Worm (Caenorhabditis elegans) whole organism, L2 larva: ENCODE measurements around the gene cyp-25A4.

Source experiments
- C34F6.9 ChIP-seq: fragments of 150-350 bp; optimal IDR thresholded peaks from 2 replicates; lab custom pipeline; 2014; ENCODE audit warnings: missing biosample characterization, missing genetic modification characterization
- F13H6.1 ChIP-seq: sonication (generic microtip); optimal IDR thresholded peaks from 2 replicates; lab custom pipeline; 2016; ENCODE audit warnings: missing genetic modification characterization, missing compliant biosample characterization
- R02D3.7 ChIP-seq: fragments of 150-350 bp; optimal IDR thresholded peaks from 2 replicates; lab custom pipeline; 2014; ENCODE audit warnings: missing biosample characterization, missing genetic modification characterization
- Y55F3AM.14 ChIP-seq: fragments of 200-800 bp; sonication (Bioruptor generic); optimal IDR thresholded peaks from 2 replicates; lab custom pipeline; 2018; ENCODE audit warnings: mild to moderate bottlenecking, missing genetic modification characterization, missing compliant biosample characterization
- ZK546.5 ChIP-seq: sonication (generic microtip); optimal IDR thresholded peaks from 2 replicates; lab custom pipeline; 2017; ENCODE audit warnings: missing biosample characterization, missing genetic modification characterization
- blmp-1 ChIP-seq: sonication (generic microtip); optimal IDR thresholded peaks from 2 replicates; lab custom pipeline; 2017; ENCODE audit warnings: missing genetic modification characterization, mild to moderate bottlenecking, missing compliant biosample characterization, antibody characterized with exemption, moderate library complexity; ENCODE audit not compliant: insufficient read depth
- ceh-16 ChIP-seq: fragments of 150-350 bp; optimal IDR thresholded peaks from 2 replicates; lab custom pipeline; 2014; ENCODE audit warnings: missing biosample characterization, missing genetic modification characterization
- ceh-82 ChIP-seq: fragments of 150-350 bp; optimal IDR thresholded peaks from 2 replicates; lab custom pipeline; 2014; ENCODE audit warnings: missing biosample characterization, missing genetic modification characterization
- crh-2 ChIP-seq: sonication (generic microtip); optimal IDR thresholded peaks from 2 replicates; lab custom pipeline; 2017; ENCODE audit warnings: missing biosample characterization, missing genetic modification characterization
- dmd-4 ChIP-seq: sonication (generic microtip); optimal IDR thresholded peaks from 2 replicates; lab custom pipeline; 2017; ENCODE audit warnings: missing biosample characterization, missing genetic modification characterization
- egl-27 ChIP-seq: sonication (generic microtip); optimal IDR thresholded peaks from 3 replicates; lab custom pipeline; 2017; ENCODE audit warnings: missing biosample characterization, missing genetic modification reagents, missing genetic modification characterization
- elt-1 ChIP-seq: fragments of 150-350 bp; optimal IDR thresholded peaks from 2 replicates; lab custom pipeline; 2014; ENCODE audit warnings: missing biosample characterization, missing genetic modification characterization
- elt-3 ChIP-seq: sonication (generic microtip); optimal IDR thresholded peaks from 2 replicates; lab custom pipeline; 2017; ENCODE audit warnings: missing biosample characterization, missing genetic modification characterization
- fos-1 ChIP-seq: fragments of 150-350 bp; optimal IDR thresholded peaks from 2 replicates; lab custom pipeline; 2014; ENCODE audit warnings: missing biosample characterization, missing genetic modification characterization
- gmeb-1 ChIP-seq: fragments of 150-350 bp; optimal IDR thresholded peaks from 2 replicates; lab custom pipeline; 2014; ENCODE audit warnings: missing biosample characterization, missing genetic modification characterization
- lin-11 ChIP-seq: fragments of 150-350 bp; sonication (generic microtip); optimal IDR thresholded peaks from 2 replicates; lab custom pipeline; 2014; ENCODE audit warnings: missing biosample characterization, missing genetic modification characterization, inconsistent platforms, mixed read lengths
- lin-13 ChIP-seq: fragments of 150-350 bp; optimal IDR thresholded peaks from 2 replicates; lab custom pipeline; 2014; ENCODE audit warnings: missing biosample characterization, missing genetic modification reagents, missing genetic modification characterization
- lin-39 ChIP-seq: fragments of 150-350 bp; optimal IDR thresholded peaks from 2 replicates; lab custom pipeline; 2014; ENCODE audit warnings: missing biosample characterization, missing genetic modification reagents, missing genetic modification characterization
- lsy-2 ChIP-seq, 2 experiments: fragments of 150-350 bp in 1 of 2; sonication (generic microtip) in 1 of 2; optimal IDR thresholded peaks; 2 replicates each; lab custom pipeline; 2014 to 2017; ENCODE audit warnings: missing biosample characterization in 2 of 2, missing genetic modification characterization in 2 of 2
- mab-5 ChIP-seq: fragments of 150-350 bp; optimal IDR thresholded peaks from 2 replicates; lab custom pipeline; 2014; ENCODE audit warnings: missing biosample characterization, missing genetic modification characterization
- mbf-1 ChIP-seq: sonication (generic microtip); optimal IDR thresholded peaks from 2 replicates; lab custom pipeline; 2017; ENCODE audit warnings: missing biosample characterization, missing genetic modification characterization
- mdl-1 ChIP-seq, 2 experiments: fragments of 150-350 bp in 1 of 2; sonication (generic microtip) in 1 of 2; optimal IDR thresholded peaks; 2 replicates each; lab custom pipeline; 2017; ENCODE audit warnings: missing biosample characterization in 2 of 2, missing genetic modification characterization in 2 of 2
- nhr-11 ChIP-seq: fragments of 150-350 bp; optimal IDR thresholded peaks from 2 replicates; lab custom pipeline; 2014; ENCODE audit warnings: missing biosample characterization, missing genetic modification characterization
- nhr-129 ChIP-seq: fragments of 150-350 bp; optimal IDR thresholded peaks from 2 replicates; lab custom pipeline; 2014; ENCODE audit warnings: missing biosample characterization, missing genetic modification characterization
- nhr-23 ChIP-seq: fragments of 150-350 bp; optimal IDR thresholded peaks from 2 replicates; lab custom pipeline; 2014; ENCODE audit warnings: missing biosample characterization, missing genetic modification reagents, missing genetic modification characterization
- nhr-25 ChIP-seq: fragments of 150-350 bp; sonication (generic microtip); optimal IDR thresholded peaks from 3 replicates; lab custom pipeline; 2014; ENCODE audit warnings: missing biosample characterization, missing genetic modification characterization
- nhr-6 ChIP-seq: fragments of 150-350 bp; optimal IDR thresholded peaks from 2 replicates; lab custom pipeline; 2014; ENCODE audit warnings: missing biosample characterization, missing genetic modification characterization
- nhr-77 ChIP-seq: fragments of 150-350 bp; optimal IDR thresholded peaks from 2 replicates; lab custom pipeline; 2014; ENCODE audit warnings: missing biosample characterization, missing genetic modification characterization
- peb-1 ChIP-seq: fragments of 150-350 bp; optimal IDR thresholded peaks from 2 replicates; lab custom pipeline; 2014; ENCODE audit warnings: missing biosample characterization, missing genetic modification characterization
- sem-4 ChIP-seq: fragments of 150-350 bp; optimal IDR thresholded peaks from 2 replicates; lab custom pipeline; 2014; ENCODE audit warnings: missing biosample characterization, missing genetic modification reagents, missing genetic modification characterization
- skn-1 ChIP-seq: sonication (generic microtip); optimal IDR thresholded peaks from 2 replicates; lab custom pipeline; 2017; ENCODE audit warnings: missing biosample characterization, missing genetic modification characterization
- sma-3 ChIP-seq: sonication (generic microtip); optimal IDR thresholded peaks from 2 replicates; lab custom pipeline; 2016; ENCODE audit warnings: missing genetic modification reagents, missing genetic modification characterization, missing compliant biosample characterization
- sma-9 ChIP-seq, 2 experiments: fragments of 150-350 bp in 1 of 2; sonication (generic microtip) in 1 of 2; optimal IDR thresholded peaks; 2 replicates each; lab custom pipeline; 2014 to 2016; ENCODE audit warnings: missing genetic modification characterization in 2 of 2, mild to moderate bottlenecking in 1 of 2, missing biosample characterization in 1 of 2, missing compliant biosample characterization in 1 of 2, missing genetic modification reagents in 1 of 2, moderate library complexity in 1 of 2
- snpc-4 ChIP-seq: fragments of 150-350 bp; optimal IDR thresholded peaks from 2 replicates; lab custom pipeline; 2014; ENCODE audit warnings: missing biosample characterization, missing genetic modification characterization
- unc-55 ChIP-seq: fragments of 150-350 bp; sonication (generic microtip); optimal IDR thresholded peaks from 3 replicates; lab custom pipeline; 2014; ENCODE audit warnings: missing biosample characterization, missing genetic modification reagents, missing genetic modification characterization
- zag-1 ChIP-seq: fragments of 150-350 bp; optimal IDR thresholded peaks from 2 replicates; lab custom pipeline; 2014; ENCODE audit warnings: missing biosample characterization, missing genetic modification characterization
- ztf-1 ChIP-seq: fragments of 200-800 bp; sonication (Bioruptor generic); conservative IDR thresholded peaks from 2 replicates; pipeline ENCODE4 v1.3.6; 2022; ENCODE audit warnings: missing genetic modification characterization, missing compliant biosample characterization
- ztf-4 ChIP-seq: fragments of 150-350 bp; optimal IDR thresholded peaks from 2 replicates; lab custom pipeline; 2014; ENCODE audit warnings: missing biosample characterization, missing genetic modification characterization

cyp-25A4 gene

ce11 chrIII:3820134-3820533 is 31.7 kb downstream of the cyp-25A4 start:
- peak; percentile 63 for TF ChIP-seq nhr-25 (tag; lab: Kevin White, UChicago)
- TF ChIP-seq mab-5 (tag; lab: Kevin White, UChicago): no peak
- peak; percentile 0 for TF ChIP-seq zag-1 (tag; lab: Kevin White, UChicago)
- peak; percentile 8 for TF ChIP-seq gmeb-1
- TF ChIP-seq unc-55 (GFP tag; lab: Kevin White, UChicago): peak; percentile 63
- TF ChIP-seq lin-13 (GFP tag; lab: Kevin White, UChicago): no peak
- TF ChIP-seq snpc-4 (tag; lab: Kevin White, UChicago): no peak
- TF ChIP-seq F13H6.1 (tag; lab: Kevin White, UChicago): peak; percentile 82
- TF ChIP-seq nhr-129 (tag; lab: Kevin White, UChicago): peak; percentile 89
- TF ChIP-seq fos-1 (tag; lab: Kevin White, UChicago): peak; percentile 81
- no peak for TF ChIP-seq sma-9 (GFP tag; optimal IDR thresholded peaks at IDR 0.05; lab: Kevin White, UChicago)
- no peak for TF ChIP-seq sma-9 (tag; optimal IDR thresholded peaks at IDR 0.05; lab: Kevin White, UChicago)
- no peak for TF ChIP-seq lin-11 (tag; lab: Kevin White, UChicago)
- no peak for TF ChIP-seq nhr-23 (tag; lab: Kevin White, UChicago)
- peak; percentile 30 to 76 for TF ChIP-seq mdl-1 (tag; optimal IDR thresholded peaks at IDR 0.05; lab: Kevin White, UChicago)
- peak; percentile 56 for TF ChIP-seq ceh-16 (tag; lab: Kevin White, UChicago)
- TF ChIP-seq sem-4 (tag; lab: Kevin White, UChicago): peak; percentile 54
- no peak for TF ChIP-seq dmd-4 (tag; lab: Kevin White, UChicago)
- peak; percentile 83 for TF ChIP-seq C34F6.9 (tag; lab: Kevin White, UChicago)
- TF ChIP-seq nhr-77 (tag; lab: Kevin White, UChicago): no peak
- no peak for TF ChIP-seq Y55F3AM.14 (GFP tag; lab: Kevin White, UChicago)
- peak; percentile 64 for TF ChIP-seq crh-2
- TF ChIP-seq R02D3.7: no peak
- TF ChIP-seq nhr-6 (tag; lab: Kevin White, UChicago): no peak
- TF ChIP-seq mbf-1 (tag; lab: Kevin White, UChicago): no peak
- peak; percentile 1 to 73 for TF ChIP-seq lsy-2 (tag; optimal IDR thresholded peaks at IDR 0.05; lab: Kevin White, UChicago)
- peak; percentile 63 for TF ChIP-seq sma-3 (GFP tag; lab: Kevin White, UChicago)
- TF ChIP-seq blmp-1 (tag; lab: Kevin White, UChicago): peak; percentile 97
- TF ChIP-seq egl-27 (tag; lab: Kevin White, UChicago): peak; percentile 21

DNA sequence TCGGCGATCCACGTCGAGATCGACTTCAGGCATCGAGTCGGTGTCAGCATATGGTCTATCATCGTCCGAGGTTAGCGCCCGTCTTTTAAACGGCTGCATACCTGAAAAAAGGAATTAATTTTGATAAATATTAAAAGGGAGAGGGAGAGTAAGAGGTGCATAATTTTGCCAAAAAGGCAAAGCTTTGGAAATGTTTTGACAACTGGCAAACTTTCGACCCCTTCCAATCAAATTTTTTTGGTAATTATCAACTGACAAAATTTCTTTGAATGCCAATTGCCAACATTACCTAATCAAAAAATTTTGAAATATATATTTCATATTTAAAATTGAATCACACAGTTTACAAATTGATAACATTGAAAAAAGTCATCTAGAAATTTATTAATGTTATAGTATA is 32.3 kb downstream of the cyp-25A4 start, which contains the start of gene dpy-27:
TSS of gene dpy-27 (minus strand) at position 101 of the 400 bp plus-strand sequence.
- no peak for TF ChIP-seq ceh-16 (tag; lab: Kevin White, UChicago)
- no peak for TF ChIP-seq sma-3 (GFP tag; lab: Kevin White, UChicago)
- TF ChIP-seq ztf-1: no peak
- no peak for TF ChIP-seq fos-1 (tag; lab: Kevin White, UChicago)
- no peak for TF ChIP-seq nhr-23 (tag; lab: Kevin White, UChicago)
- TF ChIP-seq zag-1 (tag; lab: Kevin White, UChicago): no peak
- no peak for TF ChIP-seq elt-1
- no peak for TF ChIP-seq lin-39
- no peak for TF ChIP-seq peb-1 (tag; lab: Kevin White, UChicago)
- no peak for TF ChIP-seq mdl-1 (tag; optimal IDR thresholded peaks at IDR 0.05; lab: Kevin White, UChicago)
- TF ChIP-seq Y55F3AM.14 (GFP tag; lab: Kevin White, UChicago): no peak
- TF ChIP-seq nhr-77 (tag; lab: Kevin White, UChicago): no peak
- TF ChIP-seq, all 48 proteins: peak for 0

DNA sequence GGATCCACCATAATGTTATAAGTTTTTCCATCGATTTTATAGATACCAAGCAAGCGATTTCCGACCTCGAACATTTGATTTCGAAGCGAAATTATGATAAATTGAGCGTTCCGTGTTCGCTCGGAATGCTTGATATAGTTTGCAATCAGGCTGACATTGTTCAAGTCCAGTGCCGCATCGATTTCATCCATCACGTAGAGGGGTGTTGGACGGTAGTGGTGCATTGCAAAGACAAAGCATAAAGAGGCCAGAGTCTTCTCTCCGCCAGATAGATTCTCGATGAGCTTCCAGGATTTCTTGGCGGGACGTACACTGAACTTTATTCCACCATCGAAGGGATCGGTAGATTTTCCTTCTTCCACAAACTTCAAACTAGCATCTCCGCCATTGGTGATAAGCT is 37.5 kb downstream of the cyp-25A4 start:
- TF ChIP-seq mab-5 (tag; lab: Kevin White, UChicago) (no peak), mdl-1 (tag; optimal IDR thresholded peaks at IDR 0.05; lab: Kevin White, UChicago) (no peak), R02D3.7 (no peak), fos-1 (tag; lab: Kevin White, UChicago) (no peak), ztf-1 (no peak), elt-3 (tag; lab: Kevin White, UChicago) (no peak), nhr-6 (tag; lab: Kevin White, UChicago) (no peak), ztf-4 (no peak), unc-55 (GFP tag; lab: Kevin White, UChicago) (no peak), blmp-1 (tag; lab: Kevin White, UChicago) (no peak), ZK546.5 (tag; lab: Kevin White, UChicago) (no peak), nhr-129 (tag; lab: Kevin White, UChicago) (no peak), nhr-77 (tag; lab: Kevin White, UChicago) (no peak), nhr-11 (tag; lab: Kevin White, UChicago) (no peak), F13H6.1 (tag; lab: Kevin White, UChicago) (no peak), ceh-82 (tag; lab: Kevin White, UChicago) (no peak), skn-1 (no peak)
